In genomic region chr2L:3558299-3558698, dm6 we compare ENCODE assay signal across 3 fruit fly cellular contexts.
TF ChIP-seq lines count a peak whose summit lies in the region.

No protein-coding gene starts in this region.

TF ChIP-seq in whole organism, prepupa, 60 proteins besides CTCF, POLR2A, EP300 and RAD21:
- TF ChIP-seq topi (GFP tag; optimal IDR thresholded peaks at IDR 0.05; lab: Kevin White, UChicago) (peak; percentile 32), CG3032 (tag; optimal IDR thresholded peaks at IDR 0.05; lab: Kevin White, UChicago) (peak; percentile 52), lz (GFP tag; optimal IDR thresholded peaks at IDR 0.05; lab: Kevin White, UChicago) (no peak), spab (GFP tag; optimal IDR thresholded peaks at IDR 0.05; lab: Kevin White, UChicago) (peak; percentile 12), cyc (GFP tag; optimal IDR thresholded peaks at IDR 0.05; lab: Kevin White, UChicago) (peak; percentile 14), svp (GFP tag; lab: Kevin White, UChicago) (peak; percentile 37), Gug (GFP tag; IDR thresholded peaks at IDR 0.05; lab: Robert Waterston, UW) (no peak), CG6808 (GFP tag; optimal IDR thresholded peaks at IDR 0.05; lab: Kevin White, UChicago) (peak; percentile 11), CG34406 (GFP tag; optimal IDR thresholded peaks at IDR 0.05; lab: Kevin White, UChicago) (peak; percentile 9), Ets21C (GFP tag; optimal IDR thresholded peaks at IDR 0.05; lab: Kevin White, UChicago) (no peak), CG7368 (GFP tag; optimal IDR thresholded peaks at IDR 0.05; lab: Kevin White, UChicago) (no peak), fkh (GFP tag; optimal IDR thresholded peaks at IDR 0.05; lab: Kevin White, UChicago) (no peak), achi (GFP tag; optimal IDR thresholded peaks at IDR 0.05; lab: Kevin White, UChicago) (no peak), Lpt (GFP tag; optimal IDR thresholded peaks at IDR 0.05; lab: Kevin White, UChicago) (no peak), CG10669 (GFP tag; optimal IDR thresholded peaks at IDR 0.05; lab: Kevin White, UChicago) (peak; percentile 51), Eip78C (GFP tag; lab: Kevin White, UChicago) (peak; percentile 46), CG3919 (GFP tag; optimal IDR thresholded peaks at IDR 0.05; lab: Kevin White, UChicago) (no peak), esn (GFP tag; optimal IDR thresholded peaks at IDR 0.05; lab: Kevin White, UChicago) (no peak), Ets96B (tag; optimal IDR thresholded peaks at IDR 0.05; lab: Kevin White, UChicago) (peak; percentile 52), CG11902 (GFP tag; optimal IDR thresholded peaks at IDR 0.05; lab: Kevin White, UChicago) (peak; percentile 12)

TF ChIP-seq in whole organism, pupa, 21 proteins besides CTCF, POLR2A, EP300 and RAD21:
- TF ChIP-seq CG10348 (GFP tag; IDR thresholded peaks at IDR 0.05; lab: Robert Waterston, UW) = no peak
- TF ChIP-seq CG8159 (tag; optimal IDR thresholded peaks at IDR 0.05; lab: Kevin White, UChicago) = peak; percentile 61
- peak; percentile 12 for TF ChIP-seq CG34367 (tag; optimal IDR thresholded peaks at IDR 0.05; lab: Kevin White, UChicago)
- TF ChIP-seq CG15710 (tag; optimal IDR thresholded peaks at IDR 0.05; lab: Kevin White, UChicago) = no peak
- TF ChIP-seq CG17806 (tag; optimal IDR thresholded peaks at IDR 0.05; lab: Kevin White, UChicago) = peak; percentile 50
- TF ChIP-seq CG9948 (tag; optimal IDR thresholded peaks at IDR 0.05; lab: Kevin White, UChicago) = peak; percentile 39
- no peak for TF ChIP-seq fd96Ca (GFP tag; IDR thresholded peaks at IDR 0.05; lab: Robert Waterston, UW)

TF ChIP-seq in whole organism, wandering third instar larva, 38 proteins besides CTCF, POLR2A, EP300 and RAD21:
- no peak for TF ChIP-seq lola (GFP tag; optimal IDR thresholded peaks at IDR 0.05; lab: Kevin White, UChicago)
- TF ChIP-seq ey (GFP tag; optimal IDR thresholded peaks at IDR 0.05; lab: Kevin White, UChicago) = peak; percentile 38
- no peak for TF ChIP-seq dsf (GFP tag; optimal IDR thresholded peaks at IDR 0.05; lab: Kevin White, UChicago; ENCODE audit: borderline replicate concordance)
- no peak for TF ChIP-seq CG9705 (GFP tag; optimal IDR thresholded peaks at IDR 0.05; lab: Kevin White, UChicago)
- TF ChIP-seq CG32264 (GFP tag; optimal IDR thresholded peaks at IDR 0.05; lab: Kevin White, UChicago) = no peak
- peak; percentile 34 for TF ChIP-seq fru (GFP tag; optimal IDR thresholded peaks at IDR 0.05; lab: Kevin White, UChicago)
- TF ChIP-seq GATAd (GFP tag; optimal IDR thresholded peaks at IDR 0.05; lab: Kevin White, UChicago) = no peak
- no peak for TF ChIP-seq br (GFP tag; optimal IDR thresholded peaks at IDR 0.05; lab: Kevin White, UChicago)
- peak; percentile 4 for TF ChIP-seq HLH106 (tag; optimal IDR thresholded peaks at IDR 0.05; lab: Kevin White, UChicago)
- TF ChIP-seq tai (GFP tag; optimal IDR thresholded peaks at IDR 0.05; lab: Kevin White, UChicago) = no peak
- TF ChIP-seq CrebA (GFP tag; optimal IDR thresholded peaks at IDR 0.05; lab: Kevin White, UChicago; ENCODE audit: borderline replicate concordance) = no peak
- TF ChIP-seq Mio (GFP tag; optimal IDR thresholded peaks at IDR 0.05; lab: Kevin White, UChicago) = no peak
- TF ChIP-seq N (GFP tag; optimal IDR thresholded peaks at IDR 0.05; lab: Kevin White, UChicago) = no peak
- TF ChIP-seq jim (GFP tag; optimal IDR thresholded peaks at IDR 0.05; lab: Kevin White, UChicago) = no peak
- no peak for TF ChIP-seq psq (GFP tag; optimal IDR thresholded peaks at IDR 0.05; lab: Kevin White, UChicago)
- no peak for TF ChIP-seq Vsx2 (GFP tag; optimal IDR thresholded peaks at IDR 0.05; lab: Kevin White, UChicago; ENCODE audit: partially characterized antibody)
- no peak for TF ChIP-seq sage (GFP tag; optimal IDR thresholded peaks at IDR 0.05; lab: Kevin White, UChicago)
- no peak for TF ChIP-seq Dfd (GFP tag; optimal IDR thresholded peaks at IDR 0.05; lab: Kevin White, UChicago)
- peak; percentile 35 for TF ChIP-seq woc (GFP tag; optimal IDR thresholded peaks at IDR 0.05; lab: Kevin White, UChicago)
- TF ChIP-seq Myc (optimal IDR thresholded peaks at IDR 0.05; lab: Kevin White, UChicago) = no peak
- TF ChIP-seq brk (GFP tag; optimal IDR thresholded peaks at IDR 0.05; lab: Kevin White, UChicago) = no peak
- TF ChIP-seq OdsH (GFP tag; optimal IDR thresholded peaks at IDR 0.05; lab: Kevin White, UChicago) = no peak
- TF ChIP-seq rgr (GFP tag; optimal IDR thresholded peaks at IDR 0.05; lab: Kevin White, UChicago) = no peak
- no peak for TF ChIP-seq pan (optimal IDR thresholded peaks at IDR 0.05; lab: Kevin White, UChicago)
- no peak for TF ChIP-seq Jra (GFP tag; optimal IDR thresholded peaks at IDR 0.05; lab: Kevin White, UChicago)
- TF ChIP-seq usp (GFP tag; optimal IDR thresholded peaks at IDR 0.05; lab: Kevin White, UChicago) = no peak
- TF ChIP-seq Rel (GFP tag; optimal IDR thresholded peaks at IDR 0.05; lab: Kevin White, UChicago) = no peak
- TF ChIP-seq Rel (tag; optimal IDR thresholded peaks at IDR 0.05; lab: Kevin White, UChicago) = no peak
- TF ChIP-seq Sp1 (GFP tag; optimal IDR thresholded peaks at IDR 0.05; lab: Kevin White, UChicago) = no peak
- no peak for TF ChIP-seq Hnf4 (GFP tag; optimal IDR thresholded peaks at IDR 0.05; lab: Kevin White, UChicago)
- TF ChIP-seq Dif (GFP tag; optimal IDR thresholded peaks at IDR 0.05; lab: Kevin White, UChicago; ENCODE audit: partially characterized antibody) = no peak
- no peak for TF ChIP-seq Hr83 (GFP tag; optimal IDR thresholded peaks at IDR 0.05; lab: Kevin White, UChicago; ENCODE audit: poor library complexity, severe bottlenecking)
- TF ChIP-seq sv (GFP tag; optimal IDR thresholded peaks at IDR 0.05; lab: Kevin White, UChicago) = no peak
- no peak for TF ChIP-seq dl (GFP tag; optimal IDR thresholded peaks at IDR 0.05; lab: Kevin White, UChicago; ENCODE audit: insufficient read depth in 1 of 2, partially characterized antibody in 2 of 2)
- no peak for TF ChIP-seq dmrt93B (GFP tag; optimal IDR thresholded peaks at IDR 0.05; lab: Kevin White, UChicago)
- TF ChIP-seq Abd-B (GFP tag; optimal IDR thresholded peaks at IDR 0.05; lab: Kevin White, UChicago) = no peak
- peak in 1 of 2 experiments; percentile 23 for TF ChIP-seq foxo (GFP tag; optimal IDR thresholded peaks at IDR 0.05; lab: Kevin White, UChicago)
- peak; percentile 43 for TF ChIP-seq h (GFP tag; optimal IDR thresholded peaks at IDR 0.05; lab: Kevin White, UChicago)
- TF ChIP-seq Hr78 (GFP tag; optimal IDR thresholded peaks at IDR 0.05; lab: Kevin White, UChicago) = no peak
